Fruit fly (Drosophila melanogaster) whole organism, prepupa: ENCODE results near the gene Orct2.

Experiments used
- CG6276 ChIP-seq: fragments of 200-800 bp; sonication (Bioruptor generic); optimal IDR thresholded peaks from 2 replicates; lab custom pipeline; 2017; ENCODE audit warnings: missing biosample characterization, mild to moderate bottlenecking, missing genetic modification characterization
- Sox102F ChIP-seq: fragments of 200-800 bp; sonication (Bioruptor generic); optimal IDR thresholded peaks from 2 replicates; lab custom pipeline; 2016; ENCODE audit warnings: missing biosample characterization, mild to moderate bottlenecking, missing genetic modification characterization
- salr ChIP-seq, 2 experiments: fragments of 200-800 bp; sonication (Bioruptor generic); optimal IDR thresholded peaks; 3 replicates each; lab custom pipeline; 2016 to 2018; ENCODE audit warnings: missing biosample characterization in 2 of 2, missing genetic modification characterization in 2 of 2, mild to moderate bottlenecking in 1 of 2

DNA sequence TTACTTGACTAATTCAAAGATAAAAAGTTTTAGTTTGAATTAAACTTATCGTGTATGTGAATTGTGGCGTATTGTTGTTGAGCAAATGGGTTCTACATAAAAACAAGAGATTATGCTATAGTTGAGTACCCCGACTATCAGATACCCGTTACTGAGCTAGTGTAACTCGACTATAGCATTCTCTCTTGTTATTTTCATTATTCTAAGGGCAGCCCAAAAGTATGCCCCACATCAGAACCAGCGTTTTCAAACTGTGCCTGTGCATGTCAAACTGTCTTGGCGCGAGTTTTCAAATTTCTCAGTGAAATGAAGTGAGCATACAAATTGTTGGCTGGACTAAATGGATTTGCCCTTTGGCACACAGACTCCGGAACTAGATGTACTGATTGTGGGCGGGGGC is 6.5 kb downstream of the Orct2 start, which contains the start of gene shps:
- TF ChIP-seq CG6276 (no peak), Sox102F (GFP tag; lab: Kevin White, UChicago) (no peak), salr (GFP tag; optimal IDR thresholded peaks at IDR 0.05; lab: Kevin White, UChicago) (no peak)
